Worm (Caenorhabditis elegans): ENCODE data around the gene nhr-257.

The nhr-257 gene

DNA sequence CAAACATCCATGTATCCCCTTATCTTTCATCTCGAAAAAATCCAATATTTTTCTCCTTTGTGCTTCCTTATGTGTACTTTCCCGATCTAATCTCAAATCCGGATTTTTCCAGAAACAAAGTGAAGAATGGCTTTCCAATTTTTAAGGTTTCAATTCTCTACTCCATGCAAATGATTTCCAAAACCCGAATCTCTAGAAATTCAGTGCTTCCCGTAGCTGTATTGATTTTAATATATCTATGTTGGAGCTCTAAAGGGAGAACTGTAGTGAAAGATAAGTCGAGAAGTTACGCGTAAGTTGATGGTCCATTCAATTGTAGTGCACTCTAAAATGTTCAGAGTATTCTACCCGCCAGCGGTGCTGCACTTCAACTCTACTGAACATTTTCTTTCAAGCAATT, 13.2 kb upstream of the nhr-257 start, which contains the start of gene C17A2.4:
C17A2.4 (plus strand) TSS at position 301 of the 400 bp plus-strand sequence.
- no peak for TF ChIP-seq pat-9 (tag; optimal IDR thresholded peaks at IDR 0.05)
- no peak for TF ChIP-seq unc-55 (GFP tag; optimal IDR thresholded peaks at IDR 0.05)
- no peak for TF ChIP-seq ttx-3 (tag; optimal IDR thresholded peaks at IDR 0.05)
- no peak for TF ChIP-seq ceh-2 (tag; optimal IDR thresholded peaks at IDR 0.05)
- TF ChIP-seq nfya-1 (tag; optimal IDR thresholded peaks at IDR 0.05), result no peak
- TF ChIP-seq gmeb-2 (tag; optimal IDR thresholded peaks at IDR 0.05), result no peak
- no peak for TF ChIP-seq ets-4 (tag; optimal IDR thresholded peaks at IDR 0.05)

- TF ChIP-seq fkh-10 (GFP tag; optimal IDR thresholded peaks at IDR 0.05) (no peak), dmd-4 (tag; optimal IDR thresholded peaks at IDR 0.05; ENCODE audit: borderline replicate concordance) (no peak), tbx-2 (tag; optimal IDR thresholded peaks at IDR 0.05) (no peak), elt-4 (tag; optimal IDR thresholded peaks at IDR 0.05) (no peak), pqm-1 (tag; optimal IDR thresholded peaks at IDR 0.05) (no peak), gmeb-2 (tag; optimal IDR thresholded peaks at IDR 0.05) (no peak), ahr-1 (tag; optimal IDR thresholded peaks at IDR 0.05) (no peak), ceh-9 (tag; optimal IDR thresholded peaks at IDR 0.05) (no peak), madf-2 (tag; optimal IDR thresholded peaks at IDR 0.05) (no peak)
These were observed 9.4 kb upstream of the nhr-257 start, which contains the start of the genes C17A2.7 and C17A2.3 for ce11 chrII:3843305-3843704. Gene C17A2.7, minus strand, starts transcription at chrII:3843405. Gene C17A2.3, plus strand, starts transcription at chrII:3843609.

DNA sequence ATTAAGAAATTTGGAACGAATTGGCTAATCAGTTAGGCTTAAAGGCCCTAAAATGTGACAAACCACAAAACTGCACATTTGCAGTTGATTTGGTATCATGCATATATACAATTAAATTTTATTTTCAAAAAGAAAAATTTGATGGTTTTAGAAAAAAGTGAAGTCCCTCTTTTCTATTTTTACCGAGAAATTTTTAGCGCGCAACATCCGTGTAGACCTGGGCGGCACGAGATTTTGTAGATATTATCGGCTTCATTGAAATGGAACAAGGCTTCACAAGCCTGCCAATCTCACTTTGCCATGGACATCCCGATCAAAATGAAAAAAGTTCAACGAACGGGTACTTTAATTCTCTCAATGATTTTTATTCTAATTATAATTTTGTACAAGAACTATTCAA, 6.7 kb upstream of the nhr-257 start, which contains the start of gene C17A2.2:
C17A2.2 (plus strand) TSS at position 301 of the 400 bp plus-strand sequence.
- TF ChIP-seq hlh-6 (tag; optimal IDR thresholded peaks at IDR 0.05), result no peak
- TF ChIP-seq odd-2 (tag; optimal IDR thresholded peaks at IDR 0.05), result no peak
- no peak for TF ChIP-seq unc-42 (tag; optimal IDR thresholded peaks at IDR 0.05)
- no peak for TF ChIP-seq nhr-232 (tag; optimal IDR thresholded peaks at IDR 0.05)
- TF ChIP-seq ceh-18 (tag; optimal IDR thresholded peaks at IDR 0.05), result no peak
- no peak for TF ChIP-seq gmeb-2 (tag; optimal IDR thresholded peaks at IDR 0.05)
- TF ChIP-seq fkh-10 (GFP tag; optimal IDR thresholded peaks at IDR 0.05), result no peak
- TF ChIP-seq madf-2 (tag; optimal IDR thresholded peaks at IDR 0.05), result no peak
- no peak for TF ChIP-seq sdc-2 (tag; optimal IDR thresholded peaks at IDR 0.05)
- no peak for TF ChIP-seq K02D7.2 (tag; optimal IDR thresholded peaks at IDR 0.05)
- no peak for TF ChIP-seq unc-3 (GFP tag; conservative IDR thresholded peaks at IDR 0.05)
- TF ChIP-seq unc-3 (tag; optimal IDR thresholded peaks at IDR 0.05), result no peak
- TF ChIP-seq K09A11.1 (tag; optimal IDR thresholded peaks at IDR 0.05; ENCODE audit: insufficient read depth), result no peak
- no peak for TF ChIP-seq pha-2 (tag; optimal IDR thresholded peaks at IDR 0.05)
- no peak for TF ChIP-seq pha-4 (tag; optimal IDR thresholded peaks at IDR 0.05)
- TF ChIP-seq C08G9.2 (tag; optimal IDR thresholded peaks at IDR 0.05), result no peak
- TF ChIP-seq sox-2 (GFP tag; IDR thresholded peaks at IDR 0.05), result no peak
- no peak for TF ChIP-seq F13H6.1 (tag; optimal IDR thresholded peaks at IDR 0.05)
- no peak for TF ChIP-seq hlh-8 (tag; optimal IDR thresholded peaks at IDR 0.05)
- no peak for TF ChIP-seq nfya-1 (tag; optimal IDR thresholded peaks at IDR 0.05)
- TF ChIP-seq elt-2 (tag; optimal IDR thresholded peaks at IDR 0.05), result no peak

ce11 chrII:3850655-3851054, 2.1 kb upstream of the nhr-257 start, which contains the start of gene nhr-72:
Gene nhr-72, minus strand, starts transcription at chrII:3850755.
- TF ChIP-seq lin-11 (tag; optimal IDR thresholded peaks at IDR 0.05), result no peak
- no peak for TF ChIP-seq pha-4 (tag; optimal IDR thresholded peaks at IDR 0.05)
- no peak for TF ChIP-seq pag-3 (tag; optimal IDR thresholded peaks at IDR 0.05; ENCODE audit: borderline replicate concordance)
- no peak for TF ChIP-seq ceh-18 (tag; optimal IDR thresholded peaks at IDR 0.05)
- no peak for TF ChIP-seq Y22D7AL.16 (tag; optimal IDR thresholded peaks at IDR 0.05)
- TF ChIP-seq hlh-15 (tag; optimal IDR thresholded peaks at IDR 0.05), result no peak
- TF ChIP-seq madf-2 (tag; optimal IDR thresholded peaks at IDR 0.05), result no peak
- no peak for TF ChIP-seq tbx-2 (tag; optimal IDR thresholded peaks at IDR 0.05)
- no peak for TF ChIP-seq ama-1 (optimal IDR thresholded peaks at IDR 0.05)
